Worm (Caenorhabditis elegans) whole organism, L4 larva: ENCODE measurements around the gene srlf-14.
A peak's percentile ranks its signal among the peaks of the same experiment; 100 is the strongest.

Source experiments
- F26F4.8 ChIP-seq: fragments of 200-800 bp; sonication (Bioruptor generic); conservative IDR thresholded peaks from 2 replicates; pipeline ENCODE4 v1.3.6; 2022; ENCODE audit warnings: missing genetic modification characterization, missing compliant biosample characterization
- F37D6.2 ChIP-seq: sonication (generic microtip); optimal IDR thresholded peaks from 2 replicates; lab custom pipeline; 2016; ENCODE audit warnings: mild to moderate bottlenecking, missing genetic modification characterization, missing compliant biosample characterization
- T20F7.1 ChIP-seq: fragments of 200-800 bp; sonication (Bioruptor generic); optimal IDR thresholded peaks from 2 replicates; lab custom pipeline; 2018; ENCODE audit warnings: mild to moderate bottlenecking, missing genetic modification characterization, missing compliant biosample characterization
- T26A8.4 ChIP-seq: fragments of 200-800 bp; sonication (Bioruptor generic); IDR thresholded peaks from 2 replicates; pipeline ENCODE4 v1.3.6; 2022; ENCODE audit warnings: missing genetic modification characterization, missing compliant biosample characterization
- ZK546.5 ChIP-seq, 2 experiments: sonication (generic microtip); optimal IDR thresholded peaks; 2 replicates each; lab custom pipeline; 2017; ENCODE audit warnings: missing biosample characterization in 2 of 2, missing genetic modification characterization in 2 of 2
- ama-1 ChIP-seq: fragments of 150-350 bp; optimal IDR thresholded peaks from 2 replicates; lab custom pipeline; 2014; ENCODE audit warnings: inconsistent platforms, mixed read lengths
- ceh-20 ChIP-seq: fragments of 200-800 bp; sonication (Bioruptor generic); IDR thresholded peaks from 2 replicates; pipeline ENCODE4 v1.3.6; 2022; ENCODE audit warnings: missing genetic modification reagents, missing genetic modification characterization, missing compliant biosample characterization
- ceh-32 ChIP-seq: sonication (generic microtip); optimal IDR thresholded peaks from 2 replicates; lab custom pipeline; 2016; ENCODE audit warnings: mild to moderate bottlenecking, missing genetic modification characterization, missing compliant biosample characterization; ENCODE audit not compliant: poor library complexity
- ceh-44 ChIP-seq: fragments of 200-800 bp; sonication (Bioruptor generic); IDR thresholded peaks from 2 replicates; pipeline ENCODE4 v1.3.6; 2022; ENCODE audit warnings: missing genetic modification reagents, missing genetic modification characterization, missing compliant biosample characterization
- ctbp-1 ChIP-seq: fragments of 200-800 bp; sonication (Bioruptor generic); IDR thresholded peaks from 2 replicates; pipeline ENCODE4 v1.3.6; 2022; ENCODE audit warnings: missing genetic modification reagents, missing genetic modification characterization, missing compliant biosample characterization
- daf-12 ChIP-seq: fragments of 150-350 bp; optimal IDR thresholded peaks from 2 replicates; lab custom pipeline; 2014; ENCODE audit warnings: missing biosample characterization, missing genetic modification reagents, missing genetic modification characterization
- daf-16 ChIP-seq, 3 experiments: sonication (generic microtip); optimal IDR thresholded peaks; 2 replicates each; lab custom pipeline; 2016 to 2017; ENCODE audit warnings: missing genetic modification characterization in 3 of 3, missing genetic modification reagents in 3 of 3, mild to moderate bottlenecking in 2 of 3, missing compliant biosample characterization in 2 of 3, missing biosample characterization in 1 of 3, moderate library complexity in 1 of 3
- daf-8 ChIP-seq: fragments of 200-800 bp; sonication (Bioruptor generic); IDR thresholded peaks from 2 replicates; pipeline ENCODE4 v1.3.6; 2022; ENCODE audit warnings: missing genetic modification characterization, missing compliant biosample characterization
- dmd-8 ChIP-seq: fragments of 200-800 bp; sonication (Bioruptor generic); IDR thresholded peaks from 2 replicates; pipeline ENCODE4 v1.3.6; 2022; ENCODE audit warnings: missing genetic modification characterization, missing compliant biosample characterization
- dve-1 ChIP-seq: sonication (generic microtip); optimal IDR thresholded peaks from 2 replicates; lab custom pipeline; 2017; ENCODE audit warnings: antibody characterized with exemption, mild to moderate bottlenecking, missing genetic modification characterization, missing compliant biosample characterization; ENCODE audit not compliant: insufficient read depth
- fkh-10 ChIP-seq: fragments of 150-350 bp; optimal IDR thresholded peaks from 2 replicates; lab custom pipeline; 2014; ENCODE audit warnings: missing biosample characterization, missing genetic modification reagents, missing genetic modification characterization
- hif-1 ChIP-seq, 2 experiments: sonication (generic microtip); optimal IDR thresholded peaks; 2 replicates each; lab custom pipeline; 2016 to 2017; ENCODE audit warnings: missing compliant biosample characterization in 2 of 2, missing genetic modification characterization in 2 of 2, missing genetic modification reagents in 2 of 2, missing genotype in 2 of 2, mild to moderate bottlenecking in 1 of 2
- hlh-11 ChIP-seq: fragments of 200-800 bp; sonication (Bioruptor generic); optimal IDR thresholded peaks from 2 replicates; lab custom pipeline; 2018; ENCODE audit warnings: mild to moderate bottlenecking, missing genetic modification characterization, missing compliant biosample characterization
- hlh-30 ChIP-seq: sonication (generic microtip); optimal IDR thresholded peaks from 2 replicates; lab custom pipeline; 2017; ENCODE audit warnings: antibody characterized with exemption, mild to moderate bottlenecking, missing genetic modification characterization, missing compliant biosample characterization; ENCODE audit not compliant: insufficient read depth
- hmg-1.1 ChIP-seq: fragments of 200-800 bp; sonication (Bioruptor generic); IDR thresholded peaks from 2 replicates; pipeline ENCODE4 v1.3.6; 2022; ENCODE audit warnings: missing genetic modification reagents, missing genetic modification characterization, missing compliant biosample characterization
- lin-29 ChIP-seq: fragments of 200-800 bp; sonication (Bioruptor generic); IDR thresholded peaks from 2 replicates; pipeline ENCODE4 v1.3.6; 2022; ENCODE audit warnings: missing genetic modification reagents, missing genetic modification characterization, missing compliant biosample characterization
- lin-38 ChIP-seq: fragments of 200-800 bp; sonication (Bioruptor generic); IDR thresholded peaks from 2 replicates; pipeline ENCODE4 v1.3.6; 2022; ENCODE audit warnings: missing genetic modification reagents, missing genetic modification characterization, missing compliant biosample characterization
- madf-9 ChIP-seq: fragments of 200-800 bp; sonication (Bioruptor generic); conservative IDR thresholded peaks from 2 replicates; pipeline ENCODE4 v1.3.6; 2022; ENCODE audit warnings: missing genetic modification reagents, missing genetic modification characterization, missing compliant biosample characterization
- mdt-29 ChIP-seq: fragments of 200-800 bp; sonication (Bioruptor generic); IDR thresholded peaks from 2 replicates; pipeline ENCODE4 v1.3.6; 2022; ENCODE audit warnings: missing genetic modification reagents, missing genetic modification characterization, missing compliant biosample characterization
- mep-1 ChIP-seq: fragments of 150-350 bp; sonication (generic microtip); optimal IDR thresholded peaks from 3 replicates; lab custom pipeline; 2014; ENCODE audit warnings: missing biosample characterization, missing genetic modification characterization
- mes-2 ChIP-seq: sonication (generic microtip); optimal IDR thresholded peaks from 2 replicates; lab custom pipeline; 2016; ENCODE audit warnings: missing genotype, mild to moderate bottlenecking, missing genetic modification characterization, missing compliant biosample characterization; ENCODE audit not compliant: poor library complexity, severe bottlenecking
- mxl-3 ChIP-seq: fragments of 200-800 bp; sonication (Bioruptor generic); optimal IDR thresholded peaks from 2 replicates; lab custom pipeline; 2018; ENCODE audit warnings: mild to moderate bottlenecking, missing genetic modification characterization, missing compliant biosample characterization
- nhr-102 ChIP-seq: sonication (generic microtip); optimal IDR thresholded peaks from 2 replicates; lab custom pipeline; 2016; ENCODE audit warnings: mild to moderate bottlenecking, missing genetic modification characterization, moderate library complexity, missing compliant biosample characterization
- nhr-25 ChIP-seq: sonication (generic microtip); optimal IDR thresholded peaks from 2 replicates; lab custom pipeline; 2017; ENCODE audit warnings: missing genetic modification characterization, mild to moderate bottlenecking, missing compliant biosample characterization, antibody characterized with exemption, moderate library complexity, borderline replicate concordance; ENCODE audit not compliant: insufficient read depth
- nhr-28 ChIP-seq: fragments of 150-350 bp; optimal IDR thresholded peaks from 2 replicates; lab custom pipeline; 2014; ENCODE audit warnings: missing biosample characterization, missing genetic modification characterization
- nhr-42 ChIP-seq: fragments of 200-800 bp; sonication (Bioruptor generic); IDR thresholded peaks from 2 replicates; pipeline ENCODE4 v1.3.6; 2022; ENCODE audit warnings: missing genetic modification characterization, missing compliant biosample characterization
- nhr-6 ChIP-seq: fragments of 150-350 bp; optimal IDR thresholded peaks from 2 replicates; lab custom pipeline; 2014; ENCODE audit warnings: missing biosample characterization, missing genetic modification characterization
- nhr-77 ChIP-seq: fragments of 150-350 bp; optimal IDR thresholded peaks from 2 replicates; lab custom pipeline; 2014; ENCODE audit warnings: missing biosample characterization, missing genetic modification characterization
- pha-4 ChIP-seq, 2 experiments: fragments of 150-350 bp in 1 of 2; fragments of 200-800 bp in 1 of 2; sonication (Bioruptor generic) in 1 of 2; IDR thresholded peaks in 1 of 2; optimal IDR thresholded peaks in 1 of 2; 2 replicates each; pipeline versions ENCODE4 v1.3.6 to Lab custom; 2014 to 2022; ENCODE audit warnings: missing genetic modification characterization in 2 of 2, missing genetic modification reagents in 2 of 2, missing biosample characterization in 1 of 2, missing compliant biosample characterization in 1 of 2
- rbr-2 ChIP-seq: sonication (generic microtip); optimal IDR thresholded peaks from 2 replicates; lab custom pipeline; 2016; ENCODE audit warnings: missing genotype, missing genetic modification characterization, missing compliant biosample characterization
- snpc-1.2 ChIP-seq: fragments of 200-800 bp; sonication (Bioruptor generic); IDR thresholded peaks from 2 replicates; pipeline ENCODE4 v1.3.6; 2022; ENCODE audit warnings: missing genetic modification reagents, missing genetic modification characterization, missing compliant biosample characterization
- spr-3 ChIP-seq: fragments of 200-800 bp; sonication (Bioruptor generic); optimal IDR thresholded peaks from 2 replicates; lab custom pipeline; 2018; ENCODE audit warnings: mild to moderate bottlenecking, missing genetic modification characterization, missing compliant biosample characterization
- tra-1 ChIP-seq: fragments of 200-800 bp; sonication (Bioruptor generic); IDR thresholded peaks from 2 replicates; pipeline ENCODE4 v1.3.6; 2022; ENCODE audit warnings: missing genetic modification reagents, missing genetic modification characterization, missing compliant biosample characterization
- unc-130 ChIP-seq: sonication (generic microtip); optimal IDR thresholded peaks from 2 replicates; lab custom pipeline; 2016; ENCODE audit warnings: missing genetic modification reagents, missing genetic modification characterization, missing compliant biosample characterization
- vab-7 ChIP-seq: fragments of 200-800 bp; sonication (Bioruptor generic); IDR thresholded peaks from 2 replicates; pipeline ENCODE4 v1.3.6; 2022; ENCODE audit warnings: missing genetic modification reagents, missing genetic modification characterization, missing compliant biosample characterization
- zfp-3 ChIP-seq: fragments of 200-800 bp; sonication (Bioruptor generic); conservative IDR thresholded peaks from 2 replicates; pipeline ENCODE4 v1.3.6; 2022; ENCODE audit warnings: missing genetic modification reagents, missing genetic modification characterization, missing compliant biosample characterization
- zip-2 ChIP-seq: fragments of 150-350 bp; optimal IDR thresholded peaks from 2 replicates; lab custom pipeline; 2014; ENCODE audit warnings: missing biosample characterization, missing genetic modification characterization
- ztf-7 ChIP-seq: fragments of 150-350 bp; optimal IDR thresholded peaks from 2 replicates; lab custom pipeline; 2014; ENCODE audit warnings: missing biosample characterization, missing genetic modification characterization

Gene srlf-14

ce11 chrIV:10933777-10934546 lies 39.8 kb upstream of the srlf-14 start (continued):
- TF ChIP-seq hmg-1.1: peak; percentile 52; the same call in 1 of the 2 replicates
- TF ChIP-seq nhr-77 (tag; lab: Kevin White, UChicago): peak; percentile 70
- TF ChIP-seq dve-1 (tag; lab: Kevin White, UChicago): peak; percentile 70
- no peak for TF ChIP-seq dmd-8
- peak; percentile 35 for TF ChIP-seq hlh-30
- TF ChIP-seq F26F4.8 (GFP tag; lab: Robert Waterston, UW): no peak
- peak; percentile 18; the same call in 1 of the 2 replicates for TF ChIP-seq vab-7 (GFP tag; lab: Robert Waterston, UW)
- TF ChIP-seq ctbp-1 (GFP tag; lab: Robert Waterston, UW): peak; percentile 58; the same call in 1 of the 2 replicates
- TF ChIP-seq daf-16 (GFP tag; optimal IDR thresholded peaks at IDR 0.05; lab: Kevin White, UChicago): no peak
- TF ChIP-seq daf-16 (tag; optimal IDR thresholded peaks at IDR 0.05; lab: Kevin White, UChicago): peak; percentile 30
- peak; percentile 62 for TF ChIP-seq tra-1 (GFP tag; lab: Robert Waterston, UW)
- peak in 1 of 2 experiments; percentile 23 for TF ChIP-seq hif-1 (tag; optimal IDR thresholded peaks at IDR 0.05; lab: Kevin White, UChicago)
- TF ChIP-seq mep-1 (tag; lab: Kevin White, UChicago): peak; percentile 60
- peak; percentile 18 for TF ChIP-seq mxl-3 (GFP tag; lab: Kevin White, UChicago)
- TF ChIP-seq, all 104 proteins: peak for 37

ce11 chrIV:10933062-10933552 lies 39.0 kb upstream of the srlf-14 start, which contains the start of the genes dnc-1 and lsm-7:
Gene dnc-1, minus strand, starts transcription at chrIV:10933203.
Gene lsm-7, plus strand, starts transcription at chrIV:10933502.
- TF ChIP-seq daf-16 (GFP tag; optimal IDR thresholded peaks at IDR 0.05; lab: Kevin White, UChicago): no peak
- peak; percentile 82 for TF ChIP-seq daf-16 (tag; optimal IDR thresholded peaks at IDR 0.05; lab: Kevin White, UChicago)
- TF ChIP-seq ceh-32 (tag; lab: Kevin White, UChicago): no peak
- peak; percentile 2 for TF ChIP-seq nhr-25 (tag; lab: Kevin White, UChicago)
- TF ChIP-seq hlh-11 (tag; lab: Kevin White, UChicago): peak; percentile 79
- peak; percentile 6 for TF ChIP-seq unc-130 (GFP tag; lab: Kevin White, UChicago)
- peak; percentile 59 for TF ChIP-seq nhr-28 (tag; lab: Kevin White, UChicago)
- TF ChIP-seq pha-4 (GFP tag; IDR thresholded peaks at IDR 0.05; lab: Robert Waterston, UW): no peak; the same call in 1 of the 2 replicates
- TF ChIP-seq pha-4 (tag; optimal IDR thresholded peaks at IDR 0.05; lab: Kevin White, UChicago): peak; percentile 15
- no peak for TF ChIP-seq nhr-42 (GFP tag; lab: Robert Waterston, UW)
- TF ChIP-seq ceh-44 (GFP tag; lab: Robert Waterston, UW): peak; percentile 79
- peak; percentile 16; the same call in 1 of the 2 replicates for TF ChIP-seq dmd-8
- peak; percentile 65 for TF ChIP-seq ceh-20
- TF ChIP-seq mdt-29 (GFP tag; lab: Robert Waterston, UW): peak; percentile 25; the same call in 1 of the 2 replicates
- peak; percentile 8 for TF ChIP-seq ama-1 (lab: Kevin White, UChicago)
- TF ChIP-seq fkh-10: peak; percentile 63
- TF ChIP-seq dve-1 (tag; lab: Kevin White, UChicago): peak; percentile 79
- no peak for TF ChIP-seq daf-8 (GFP tag; lab: Robert Waterston, UW)
- peak; percentile 55; the same call in 1 of the 2 replicates for TF ChIP-seq snpc-1.2 (GFP tag; lab: Robert Waterston, UW)
- TF ChIP-seq nhr-102 (tag; lab: Kevin White, UChicago): no peak
- peak; percentile 65 for TF ChIP-seq nhr-6 (tag; lab: Kevin White, UChicago)
- TF ChIP-seq ZK546.5 (tag; optimal IDR thresholded peaks at IDR 0.05; lab: Kevin White, UChicago): no peak
- no peak for TF ChIP-seq daf-12 (tag; lab: Kevin White, UChicago)
- peak; percentile 65; the same call in 1 of the 2 replicates for TF ChIP-seq ctbp-1 (GFP tag; lab: Robert Waterston, UW)
- TF ChIP-seq lin-29 (GFP tag; lab: Robert Waterston, UW): peak; percentile 7; the same call in 1 of the 2 replicates
- TF ChIP-seq mes-2 (tag; lab: Kevin White, UChicago): peak; percentile 80
- peak; percentile 74 for TF ChIP-seq lin-38
- TF ChIP-seq ztf-7 (tag; lab: Kevin White, UChicago): peak; percentile 5
- no peak for TF ChIP-seq spr-3
- no peak for TF ChIP-seq rbr-2
- TF ChIP-seq zip-2 (tag; lab: Kevin White, UChicago): no peak
- peak in 1 of 2 experiments; percentile 66 for TF ChIP-seq hif-1 (tag; optimal IDR thresholded peaks at IDR 0.05; lab: Kevin White, UChicago)
- TF ChIP-seq zfp-3: peak; percentile 81
- TF ChIP-seq T20F7.1: peak; percentile 66
- peak; percentile 39 for TF ChIP-seq T26A8.4
- peak; percentile 5 for TF ChIP-seq F37D6.2 (tag; lab: Kevin White, UChicago)
- TF ChIP-seq madf-9: peak; percentile 61
- peak; percentile 75 for TF ChIP-seq hlh-30
- peak; percentile 8 for TF ChIP-seq mxl-3 (GFP tag; lab: Kevin White, UChicago)
